Fruit fly (Drosophila melanogaster): ENCODE results near the gene Galk.

The Galk gene

DNA sequence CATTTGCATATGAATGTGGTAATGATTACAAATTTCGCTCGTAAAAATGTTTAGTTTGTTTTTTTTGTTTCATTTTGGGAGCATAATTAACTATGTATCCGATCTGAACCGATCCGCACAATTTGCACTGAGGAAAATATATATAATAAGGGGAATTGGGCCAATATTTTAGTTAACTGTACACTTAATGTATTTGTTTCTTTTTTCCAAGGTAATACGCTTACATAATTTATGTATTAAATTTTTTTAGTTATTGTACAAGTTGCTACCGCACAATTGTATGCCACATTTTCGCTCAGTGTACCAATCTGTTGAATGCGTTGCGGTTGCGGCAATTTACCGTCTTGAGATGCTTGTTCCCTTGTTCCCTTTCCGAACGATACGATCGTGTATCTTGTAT lies 39.8 kb upstream of the Galk start (continued):
- peak; percentile 62 for TF ChIP-seq cato (GFP tag; optimal IDR thresholded peaks at IDR 0.05; ENCODE audit: borderline replicate concordance)
- peak; percentile 65 for TF ChIP-seq CG12744 (GFP tag; optimal IDR thresholded peaks at IDR 0.05)
- TF ChIP-seq gsb (GFP tag; IDR thresholded peaks at IDR 0.05) = peak; percentile 81
- TF ChIP-seq TFAM (GFP tag; optimal IDR thresholded peaks at IDR 0.05) = no peak
- peak; percentile 43 for TF ChIP-seq CG17802 (tag; optimal IDR thresholded peaks at IDR 0.05)
- peak; percentile 84 for TF ChIP-seq Asciz (GFP tag; optimal IDR thresholded peaks at IDR 0.05)
- TF ChIP-seq kay (GFP tag; optimal IDR thresholded peaks at IDR 0.05) = peak; percentile 65
- peak; percentile 84 for TF ChIP-seq CG15269 (tag; optimal IDR thresholded peaks at IDR 0.05)
- TF ChIP-seq CG6654 (GFP tag; optimal IDR thresholded peaks at IDR 0.05) = peak; percentile 50
- peak; percentile 78 for TF ChIP-seq klu (GFP tag; IDR thresholded peaks at IDR 0.05)
- no peak for TF ChIP-seq corto (GFP tag; optimal IDR thresholded peaks at IDR 0.05)
- peak; percentile 75 for TF ChIP-seq gcm2 (GFP tag; optimal IDR thresholded peaks at IDR 0.05)
- peak; percentile 83 for TF ChIP-seq gsb-n (tag; optimal IDR thresholded peaks at IDR 0.05)
- peak; percentile 58 for TF ChIP-seq dimm (GFP tag; IDR thresholded peaks at IDR 0.05)
- peak; percentile 76 for TF ChIP-seq Gsc (GFP tag; IDR thresholded peaks at IDR 0.05)
- TF ChIP-seq Stat92E (GFP tag; optimal IDR thresholded peaks at IDR 0.05) = no peak
- peak; percentile 92 for TF ChIP-seq CG17328 (GFP tag; IDR thresholded peaks at IDR 0.05)
- TF ChIP-seq Ada2b (GFP tag; IDR thresholded peaks at IDR 0.05) = peak; percentile 94
- TF ChIP-seq sr (GFP tag; IDR thresholded peaks at IDR 0.05) = peak; percentile 65; the same call in 2 of the 3 replicates
- TF ChIP-seq CG4328 (GFP tag; optimal IDR thresholded peaks at IDR 0.05) = peak; percentile 44
- peak; percentile 68 to 90 for TF ChIP-seq Hr51 (GFP tag; optimal IDR thresholded peaks at IDR 0.05)
- TF ChIP-seq CG18764 (GFP tag; optimal IDR thresholded peaks at IDR 0.05) = peak; percentile 68
- no peak for TF ChIP-seq sc (optimal IDR thresholded peaks at IDR 0.05)
- peak; percentile 64 for TF ChIP-seq sc (GFP tag; optimal IDR thresholded peaks at IDR 0.05)
- peak; percentile 33 for TF ChIP-seq CG6854 (GFP tag; optimal IDR thresholded peaks at IDR 0.05)
- TF ChIP-seq CG13123 (GFP tag; optimal IDR thresholded peaks at IDR 0.05) = peak; percentile 74
- TF ChIP-seq H2.0 (GFP tag; IDR thresholded peaks at IDR 0.05) = peak; percentile 89
- peak; percentile 75; the same call in 2 of the 3 replicates for TF ChIP-seq Dbx (GFP tag; IDR thresholded peaks at IDR 0.05)
- TF ChIP-seq Six4 (GFP tag; optimal IDR thresholded peaks at IDR 0.05) = peak; percentile 73
- TF ChIP-seq maf-S (GFP tag; optimal IDR thresholded peaks at IDR 0.05) = peak; percentile 63
- TF ChIP-seq Lpt (GFP tag; optimal IDR thresholded peaks at IDR 0.05) = no peak
- TF ChIP-seq HLH3B (GFP tag; IDR thresholded peaks at IDR 0.05) = peak; percentile 94
- peak; percentile 94 for TF ChIP-seq zfh1 (GFP tag; IDR thresholded peaks at IDR 0.05)
- peak; percentile 45 for TF ChIP-seq Fer2 (tag; optimal IDR thresholded peaks at IDR 0.05)
- no peak for TF ChIP-seq hb (GFP tag; IDR thresholded peaks at IDR 0.05; ENCODE audit: partially characterized antibody)
- TF ChIP-seq zen (tag; optimal IDR thresholded peaks at IDR 0.05) = peak; percentile 74
- TF ChIP-seq sens-2 (GFP tag; IDR thresholded peaks at IDR 0.05) = peak; percentile 90
- TF ChIP-seq lbe (GFP tag; optimal IDR thresholded peaks at IDR 0.05) = no peak
- peak; percentile 74 for TF ChIP-seq bcd (GFP tag; optimal IDR thresholded peaks at IDR 0.05)
- peak in 1 of 2 experiments; percentile 64 for TF ChIP-seq Eip74EF (GFP tag; optimal IDR thresholded peaks at IDR 0.05)
- TF ChIP-seq Dad (GFP tag; optimal IDR thresholded peaks at IDR 0.05) = peak; percentile 73
- TF ChIP-seq CG11398 (GFP tag; optimal IDR thresholded peaks at IDR 0.05) = peak; percentile 63
- TF ChIP-seq sna (GFP tag; IDR thresholded peaks at IDR 0.05; ENCODE audit: partially characterized antibody) = no peak
- peak; percentile 37 for TF ChIP-seq CG14965 (GFP tag; optimal IDR thresholded peaks at IDR 0.05; ENCODE audit: borderline replicate concordance)
- TF ChIP-seq CG7745 (tag; optimal IDR thresholded peaks at IDR 0.05) = no peak
- TF ChIP-seq vvl (GFP tag; IDR thresholded peaks at IDR 0.05) = peak; percentile 95
- peak; percentile 78 for TF ChIP-seq CG7556 (GFP tag; optimal IDR thresholded peaks at IDR 0.05)
- TF ChIP-seq knrl (GFP tag; IDR thresholded peaks at IDR 0.05; ENCODE audit: partially characterized antibody) = no peak
- peak; percentile 37 for TF ChIP-seq her (GFP tag; optimal IDR thresholded peaks at IDR 0.05)
- TF ChIP-seq ssp (GFP tag; IDR thresholded peaks at IDR 0.05) = peak; percentile 81
- TF ChIP-seq CG7357 (GFP tag; IDR thresholded peaks at IDR 0.05) = peak; percentile 70
